Worm (Caenorhabditis elegans) whole organism, dauer: ENCODE results near the gene F26A1.7.

Experiments used
- unc-62 ChIP-seq: sonication (generic microtip); optimal IDR thresholded peaks from 2 replicates; lab custom pipeline; 2017; ENCODE audit warnings: missing biosample characterization, missing genetic modification reagents, missing genetic modification characterization

Gene F26A1.7

DNA sequence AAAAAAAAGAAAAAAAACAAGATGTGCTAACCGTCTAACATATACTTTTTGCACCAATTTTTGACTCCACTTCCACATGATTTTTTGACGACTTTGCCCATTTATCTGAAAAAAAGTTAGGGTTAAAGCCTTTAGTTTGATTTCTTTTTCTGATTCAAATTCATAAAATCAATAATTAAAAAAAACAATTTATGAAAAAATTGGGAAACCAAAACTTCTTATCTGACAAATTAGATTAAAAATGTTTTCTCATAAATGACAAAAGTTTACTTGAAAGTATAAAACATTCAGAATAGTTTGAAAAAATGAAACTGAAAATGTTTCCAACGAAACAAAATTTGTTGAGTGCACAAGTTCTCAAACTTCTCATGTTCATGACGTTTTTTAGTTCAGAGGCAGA lies at the start of gene F26A1.7:
Gene F26A1.7, minus strand, starts transcription at position 101 of the 400 bp plus-strand sequence.
- TF ChIP-seq unc-62, result no peak

DNA sequence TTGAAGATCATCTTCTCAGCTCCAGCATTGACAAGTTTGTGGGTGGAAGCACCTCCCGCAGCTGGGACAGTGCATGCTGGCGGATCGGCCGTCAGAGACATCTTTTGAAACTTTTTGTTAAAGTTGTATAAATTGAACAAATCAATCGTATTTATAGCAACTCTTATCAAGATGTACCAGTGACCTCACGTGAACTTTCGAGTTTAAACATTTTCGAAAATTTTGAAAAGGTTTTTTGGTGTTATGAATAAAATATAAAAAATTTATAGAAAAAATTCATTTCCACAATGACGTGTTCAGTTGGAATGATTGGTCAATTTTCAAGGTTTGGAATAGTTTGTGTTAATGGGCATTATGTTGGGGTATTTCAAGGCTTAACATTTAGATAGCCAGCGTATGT lies 48.9 kb upstream of the F26A1.7 start, which contains the start of the genes msd-4 and C35D10.3:
Gene msd-4, minus strand, starts transcription at position 101 of the 400 bp plus-strand sequence.
Gene C35D10.3, plus strand, starts transcription at position 279 of the 400 bp plus-strand sequence.
- TF ChIP-seq unc-62, result no peak

DNA sequence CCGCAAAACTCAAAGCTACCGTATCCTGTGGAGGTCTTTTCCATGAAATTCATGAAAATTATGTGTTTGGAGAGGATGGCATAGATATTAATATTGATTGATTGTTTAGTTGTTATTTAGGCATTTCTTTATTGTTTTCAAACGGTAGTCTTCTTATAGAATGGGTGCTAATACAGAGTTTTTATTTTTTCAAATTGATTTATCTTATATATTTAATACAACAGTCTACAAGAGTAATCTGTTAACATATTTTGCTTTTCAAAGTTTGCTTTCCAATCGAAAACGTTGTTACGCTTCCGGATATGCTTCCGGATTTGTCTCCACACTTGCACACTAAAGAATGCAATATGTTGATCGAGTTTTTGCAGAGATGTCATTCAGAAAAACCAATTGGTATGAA lies 47.0 kb upstream of the F26A1.7 start, which contains the start of gene C35D10.17:
Gene C35D10.17, plus strand, starts transcription at position 301 of the 400 bp plus-strand sequence.
- no peak for TF ChIP-seq unc-62

DNA sequence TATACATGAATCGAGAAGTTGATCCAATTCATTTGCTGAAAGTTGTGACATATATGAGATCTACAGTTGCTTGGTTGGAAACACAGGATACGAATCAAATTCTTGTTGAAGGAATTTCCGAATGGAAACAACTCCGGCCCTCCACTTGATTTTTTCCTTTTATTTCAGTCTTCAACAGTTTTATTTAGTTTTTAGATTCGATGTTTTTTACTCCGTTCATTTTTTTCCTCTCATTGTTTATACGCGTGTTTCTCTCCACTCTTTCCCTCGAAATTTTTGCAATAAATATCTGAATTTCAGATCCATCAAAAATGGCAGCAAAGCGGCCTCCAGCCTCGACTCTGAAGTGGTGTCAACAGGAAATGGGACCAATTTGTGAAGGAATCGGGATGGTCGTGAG lies 43.4 kb upstream of the F26A1.7 start, which contains the start of gene coq-8:
Gene coq-8, plus strand, starts transcription at position 301 of the 400 bp plus-strand sequence.
- TF ChIP-seq unc-62, result no peak

DNA sequence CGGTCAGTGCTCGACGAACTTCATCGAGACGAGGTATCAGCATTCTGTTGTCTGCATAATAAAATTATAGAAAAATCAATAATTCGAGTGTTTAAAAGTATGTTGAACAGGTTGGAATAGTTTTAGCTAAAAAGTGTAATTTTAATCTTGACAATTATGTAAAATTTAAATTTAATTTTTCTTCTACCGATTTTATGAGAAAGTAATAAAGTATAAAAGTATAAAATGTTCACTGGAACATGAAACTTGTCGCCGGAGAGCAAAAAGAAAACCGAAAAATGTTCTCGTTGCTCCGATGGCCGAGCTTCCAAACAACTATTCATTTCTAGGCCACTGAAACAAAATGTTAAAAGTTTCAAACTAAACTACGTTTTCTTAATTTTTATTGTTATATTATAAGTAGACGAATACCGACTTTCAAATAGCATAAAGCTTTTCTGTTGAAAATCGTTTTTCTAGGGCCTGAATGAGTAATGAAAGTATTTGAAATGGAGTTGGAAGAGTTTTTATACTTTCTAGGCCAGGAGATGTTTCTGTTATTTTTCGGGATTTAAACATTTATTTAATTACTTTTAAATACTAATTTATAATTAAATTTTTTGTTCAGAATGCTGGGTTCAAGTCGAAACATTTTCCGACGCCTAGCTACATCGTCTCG lies 42.1 kb upstream of the F26A1.7 start, which contains the start of the genes C35D10.10 and C35D10.5:
Gene C35D10.10, minus strand, starts transcription at position 51 of the 658 bp plus-strand sequence.
Gene C35D10.5, plus strand, starts transcription at position 608 of the 658 bp plus-strand sequence.
- no peak for TF ChIP-seq unc-62

DNA sequence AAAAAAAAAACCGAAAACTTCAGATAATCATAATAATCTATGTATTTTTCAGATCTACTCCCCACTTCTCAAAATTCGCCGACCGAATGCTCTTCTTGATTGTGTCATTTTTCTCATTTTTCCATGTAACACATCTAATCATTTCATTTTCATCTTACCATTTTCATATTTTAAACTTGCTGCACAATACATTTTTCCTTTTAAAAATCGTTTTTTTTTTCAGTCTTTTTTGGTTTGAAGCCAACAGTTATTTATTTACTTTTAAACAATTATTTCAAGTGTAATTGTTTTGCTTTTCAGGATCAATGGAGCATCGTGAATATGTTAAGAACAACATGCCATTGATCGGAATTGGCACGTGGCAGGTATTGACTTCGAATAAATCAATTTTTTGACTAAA lies 39.3 kb upstream of the F26A1.7 start, which contains the start of gene C35D10.6:
Gene C35D10.6, plus strand, starts transcription at position 301 of the 400 bp plus-strand sequence.
- no peak for TF ChIP-seq unc-62

DNA sequence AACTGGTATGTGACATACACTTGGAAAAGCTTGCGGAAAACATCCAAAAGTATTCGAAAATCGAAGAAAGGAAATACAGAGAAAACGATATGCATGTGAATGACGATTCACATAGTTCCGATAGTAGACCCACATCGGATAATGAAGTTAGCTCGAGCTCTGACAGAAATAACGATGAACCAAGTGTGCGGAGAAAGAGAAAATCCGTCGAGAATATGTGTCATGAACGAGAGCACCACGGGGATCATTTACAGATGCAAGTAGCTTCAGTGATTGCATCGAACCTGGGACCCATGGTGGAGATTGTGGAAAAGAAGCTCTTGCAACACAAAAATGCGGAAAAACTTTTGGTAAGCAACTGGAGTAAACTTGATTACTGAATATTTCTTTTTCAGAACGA lies 37.2 kb upstream of the F26A1.7 start:
- no peak for TF ChIP-seq unc-62

DNA sequence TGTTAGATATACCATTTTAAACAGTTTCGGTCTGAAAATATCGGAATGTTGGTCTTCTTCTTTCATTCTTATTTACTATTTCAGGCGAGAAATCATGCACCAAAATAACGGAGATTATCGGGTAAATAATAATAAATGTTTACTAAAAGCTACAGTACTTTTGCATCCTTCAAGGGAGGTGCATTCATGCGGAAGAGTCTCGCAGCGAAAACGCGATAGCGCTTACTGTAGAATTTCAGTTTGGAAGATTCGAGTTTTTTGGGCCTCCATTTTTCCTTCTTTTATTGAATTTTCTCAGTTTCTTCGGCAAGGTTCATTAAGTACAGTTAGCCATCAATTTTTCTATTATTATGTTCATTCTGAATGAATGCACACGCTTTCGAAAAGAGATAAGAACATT lies 36.4 kb upstream of the F26A1.7 start, which contains the start of gene C35D10.7:
Gene C35D10.7, plus strand, starts transcription at position 85 of the 400 bp plus-strand sequence.
- no peak for TF ChIP-seq unc-62

DNA sequence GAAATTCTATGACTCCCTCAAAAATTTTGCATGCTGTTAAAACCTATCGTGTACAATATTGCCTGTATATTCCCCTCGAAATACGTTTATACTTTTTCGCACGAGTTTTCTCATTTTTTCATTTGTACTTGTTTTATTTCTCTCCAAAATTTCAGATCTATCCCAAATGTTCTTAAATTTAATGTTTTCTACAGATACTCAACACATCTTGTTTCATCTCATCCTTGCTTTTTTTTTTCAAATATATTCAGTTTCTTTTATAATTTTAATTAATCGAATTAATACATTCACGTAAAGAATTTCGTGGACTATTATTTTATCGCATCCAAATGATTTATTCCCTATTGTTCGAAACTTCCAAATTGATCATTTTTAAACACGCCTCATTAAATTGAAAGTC lies 35.2 kb upstream of the F26A1.7 start, which contains the start of gene C35D10.8:
Gene C35D10.8, plus strand, starts transcription at position 301 of the 400 bp plus-strand sequence.
- TF ChIP-seq unc-62, result no peak

DNA sequence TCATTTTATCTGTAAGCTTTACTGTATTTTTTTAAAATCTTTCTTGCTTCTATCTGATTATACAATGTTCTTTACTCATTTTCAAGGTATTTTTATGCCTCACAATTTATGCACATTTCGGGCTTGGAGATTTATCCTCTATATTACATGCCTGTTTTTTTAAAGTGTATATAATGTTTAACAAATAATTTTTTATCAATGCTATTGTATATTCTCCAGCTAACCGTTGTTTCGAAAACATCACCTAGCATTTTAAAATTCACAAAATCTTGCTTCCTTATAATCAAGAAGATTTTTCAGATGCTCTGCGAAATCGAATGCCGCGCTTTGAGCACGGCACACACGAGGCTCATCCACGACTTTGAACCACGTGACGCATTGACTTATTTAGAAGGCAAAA lies 32.3 kb upstream of the F26A1.7 start, which contains the start of gene ced-4:
Gene ced-4, plus strand, starts transcription at position 301 of the 400 bp plus-strand sequence.
- TF ChIP-seq unc-62, result no peak

DNA sequence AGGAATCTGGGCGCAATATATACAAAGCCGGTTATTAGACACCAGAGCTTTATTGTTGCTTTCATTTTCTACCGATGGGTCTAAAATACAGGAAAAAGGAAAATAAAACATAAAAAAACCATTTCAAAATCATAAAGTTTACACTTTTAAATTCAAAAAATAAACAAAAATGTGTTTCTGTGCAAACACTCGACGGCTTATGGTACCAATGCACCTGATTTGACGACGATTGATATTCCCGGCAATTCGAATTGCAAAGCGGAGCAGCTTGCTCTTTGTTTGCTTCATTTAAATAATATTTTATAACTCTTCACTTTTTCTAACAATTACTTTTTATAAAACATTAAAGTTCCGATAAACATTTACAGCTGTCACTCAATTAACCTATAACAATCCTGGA lies 30.4 kb upstream of the F26A1.7 start, which contains the start of gene F26A1.1:
Gene F26A1.1, plus strand, starts transcription at position 369 of the 400 bp plus-strand sequence.
- TF ChIP-seq unc-62, result no peak

DNA sequence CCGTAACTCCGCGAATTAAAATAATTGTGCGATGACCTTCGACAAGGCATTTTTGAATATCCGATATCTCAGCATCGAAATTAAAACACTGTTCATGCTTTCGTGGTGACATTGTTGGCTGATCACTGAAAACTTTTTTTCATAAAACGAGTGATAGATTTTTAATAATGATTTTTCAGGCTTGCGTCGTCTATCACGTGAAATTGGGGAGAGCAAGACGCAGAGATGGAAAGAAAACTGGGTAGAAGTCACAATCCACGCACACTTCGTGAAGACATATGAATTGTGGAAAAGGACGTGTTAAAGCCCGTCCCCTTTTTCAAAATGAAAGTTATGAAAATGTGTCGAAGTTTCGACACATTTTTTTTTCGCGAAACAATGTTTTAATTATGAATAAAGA lies 30.0 kb upstream of the F26A1.7 start, which contains the start of gene nonu-1:
Gene nonu-1, minus strand, starts transcription at position 169 of the 400 bp plus-strand sequence.
- TF ChIP-seq unc-62, result no peak

DNA sequence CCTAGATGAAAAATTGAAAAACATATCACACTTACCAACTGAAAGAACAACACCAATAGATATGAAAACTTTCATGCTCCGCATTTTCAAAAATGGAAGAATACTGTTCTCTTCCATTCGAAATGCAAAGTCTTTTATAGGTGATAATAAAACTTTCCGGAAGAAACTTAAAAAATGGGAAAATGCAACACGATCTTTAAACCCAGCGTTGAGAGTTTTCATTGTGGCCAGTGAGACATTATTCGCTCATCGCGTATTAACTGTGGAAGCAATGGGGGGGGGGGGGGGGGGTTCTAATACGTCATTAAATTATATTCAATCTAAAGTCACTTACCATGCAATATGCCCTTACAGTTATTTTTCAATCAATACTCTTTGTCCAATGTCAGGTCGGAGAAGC lies 24.6 kb upstream of the F26A1.7 start, which contains the start of the genes clec-157 and fkh-5:
Gene clec-157, minus strand, starts transcription at position 101 of the 400 bp plus-strand sequence.
Gene fkh-5, plus strand, starts transcription at position 336 of the 400 bp plus-strand sequence.
- TF ChIP-seq unc-62, result no peak

DNA sequence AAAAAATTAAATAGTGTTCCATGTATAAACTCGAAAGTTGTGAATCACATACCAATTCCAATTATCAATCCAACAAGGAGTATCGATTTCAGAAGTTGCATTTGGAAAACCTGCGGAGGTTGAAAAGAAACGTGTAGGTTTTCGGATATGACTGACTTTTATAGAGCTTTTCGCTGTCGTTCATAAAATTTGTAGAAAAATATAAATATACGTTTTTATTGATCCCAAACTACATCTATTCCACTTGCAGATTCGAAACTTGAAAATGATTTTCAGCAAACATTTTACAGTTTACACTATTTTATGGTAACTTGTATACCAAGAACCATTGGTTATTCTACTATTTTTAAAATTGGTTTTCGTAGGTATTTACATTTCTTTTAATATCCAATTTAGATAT lies 22.4 kb upstream of the F26A1.7 start, which contains the start of gene clec-156:
Gene clec-156, minus strand, starts transcription at position 101 of the 400 bp plus-strand sequence.
- TF ChIP-seq unc-62, result no peak

DNA sequence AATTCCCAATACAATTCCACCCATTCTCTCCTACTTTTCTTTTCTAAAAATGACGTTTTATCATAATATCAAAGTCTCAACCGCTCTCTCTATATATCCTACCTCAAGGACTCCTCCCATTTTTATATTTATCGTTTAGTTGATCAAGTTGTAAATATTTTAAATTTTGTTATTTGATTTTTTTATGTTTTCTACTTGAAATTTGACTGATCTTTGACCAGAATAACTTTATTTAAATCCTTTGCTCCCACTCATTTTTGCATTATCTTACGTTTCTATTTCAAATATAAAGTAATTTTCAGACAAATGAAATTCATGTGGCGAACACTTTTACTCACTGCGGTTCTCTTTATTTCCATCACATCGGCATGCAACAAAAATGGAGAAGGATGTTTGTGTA lies 17.7 kb upstream of the F26A1.7 start, which contains the start of the genes acbp-7 and F26A1.19:
Gene acbp-7, plus strand, starts transcription at position 301 of the 400 bp plus-strand sequence.
Gene F26A1.19, plus strand, starts transcription at position 303 of the 400 bp plus-strand sequence.
- TF ChIP-seq unc-62, result no peak

DNA sequence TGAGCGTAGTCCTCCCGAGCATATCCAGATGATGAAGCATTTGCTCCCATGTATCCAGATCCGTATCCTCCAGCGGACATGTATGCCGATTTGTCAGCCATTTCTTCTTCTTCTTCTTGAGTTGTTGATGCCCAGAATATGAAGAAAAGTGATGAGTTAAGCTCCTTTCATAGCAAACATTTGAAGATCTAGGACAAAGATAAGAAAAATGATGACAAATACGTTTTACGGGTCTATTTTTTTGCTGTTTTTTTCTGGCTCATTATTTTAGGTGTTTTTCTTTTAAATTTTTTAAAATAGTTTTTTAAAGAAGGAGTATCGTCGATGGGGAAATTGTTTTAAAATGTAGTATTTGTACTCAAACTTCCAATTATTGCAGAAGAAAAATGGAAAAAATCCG lies 10.5 kb upstream of the F26A1.7 start, which contains the start of gene nspd-9:
Gene nspd-9, minus strand, starts transcription at position 101 of the 400 bp plus-strand sequence.
- TF ChIP-seq unc-62, result no peak

DNA sequence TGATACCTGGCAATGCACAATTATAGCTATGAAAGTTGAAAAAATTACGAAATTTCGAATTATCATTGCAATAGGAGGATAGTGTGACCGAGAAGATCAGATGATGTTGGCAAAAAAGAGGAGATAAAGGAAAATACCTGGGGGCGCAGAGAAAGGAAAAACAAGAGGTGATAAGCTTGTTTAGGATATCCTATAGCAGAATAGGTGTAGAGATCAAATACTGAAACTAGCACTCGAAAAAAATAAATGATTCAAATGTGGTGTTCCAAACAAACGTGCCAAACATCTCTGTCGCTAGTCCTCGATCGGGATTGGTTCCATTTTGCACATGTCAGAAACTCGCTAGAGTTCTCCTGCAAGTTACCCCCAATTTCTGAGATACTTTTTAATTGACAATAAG lies 9.7 kb upstream of the F26A1.7 start, which contains the start of gene F26A1.9:
Gene F26A1.9, minus strand, starts transcription at position 101 of the 400 bp plus-strand sequence.
- no peak for TF ChIP-seq unc-62
